Worm (Caenorhabditis elegans): ENCODE data around the gene R04D3.4.

Gene R04D3.4

ce11 chrX:13333835-13334234, 45.2 kb upstream of the R04D3.4 start, which contains the start of gene F46G10.4 (continued):
- TF ChIP-seq hlh-30 (tag; optimal IDR thresholded peaks at IDR 0.05; ENCODE audit: insufficient read depth) (peak; percentile 3), mxl-2 (GFP tag; conservative IDR thresholded peaks at IDR 0.05) (no peak), tra-1 (GFP tag; IDR thresholded peaks at IDR 0.05) (0 out of 2 replicates have a peak, but pooled peaks have one; percentile 29), rbr-2 (tag; optimal IDR thresholded peaks at IDR 0.05) (no peak), F44E2.7 (GFP tag; IDR thresholded peaks at IDR 0.05) (no peak), daf-12 (tag; optimal IDR thresholded peaks at IDR 0.05) (no peak), mdl-1 (tag; optimal IDR thresholded peaks at IDR 0.05) (peak in 1 of 2 experiments; percentile 41), ZK337.2 (GFP tag; IDR thresholded peaks at IDR 0.05) (no peak), T26A8.4 (GFP tag; IDR thresholded peaks at IDR 0.05) (no peak), aly-2 (tag; optimal IDR thresholded peaks at IDR 0.05) (no peak), ztf-7 (tag; optimal IDR thresholded peaks at IDR 0.05) (no peak), ztf-11 (tag; optimal IDR thresholded peaks at IDR 0.05) (no peak), mxl-3 (GFP tag; optimal IDR thresholded peaks at IDR 0.05) (peak; percentile 8), nhr-111 (GFP tag; optimal IDR thresholded peaks at IDR 0.05) (no peak), nhr-6 (tag; optimal IDR thresholded peaks at IDR 0.05) (no peak), nhr-77 (tag; optimal IDR thresholded peaks at IDR 0.05) (peak; percentile 61), saeg-2 (GFP tag; IDR thresholded peaks at IDR 0.05) (no peak), nhr-42 (GFP tag; IDR thresholded peaks at IDR 0.05) (no peak), D1046.2 (GFP tag; IDR thresholded peaks at IDR 0.05) (no peak), nhr-41 (GFP tag; IDR thresholded peaks at IDR 0.05) (no peak), dmd-8 (GFP tag; IDR thresholded peaks at IDR 0.05) (no peak), Y75B8A.6 (GFP tag; IDR thresholded peaks at IDR 0.05) (no peak), duxl-1 (tag; optimal IDR thresholded peaks at IDR 0.05; ENCODE audit: poor library complexity) (no peak), lin-15B (tag; optimal IDR thresholded peaks at IDR 0.05) (no peak), dmd-9 (GFP tag; IDR thresholded peaks at IDR 0.05) (no peak), unc-130 (GFP tag; optimal IDR thresholded peaks at IDR 0.05) (no peak), zip-11 (GFP tag; IDR thresholded peaks at IDR 0.05) (no peak), dve-1 (tag; optimal IDR thresholded peaks at IDR 0.05; ENCODE audit: insufficient read depth) (peak; percentile 50), nhr-11 (tag; optimal IDR thresholded peaks at IDR 0.05) (no peak), daf-19 (GFP tag; conservative IDR thresholded peaks at IDR 0.05) (no peak), gei-8 (GFP tag; optimal IDR thresholded peaks at IDR 0.05) (no peak), dmd-6 (GFP tag; IDR thresholded peaks at IDR 0.05) (peak; percentile 79), daf-16 (GFP tag; optimal IDR thresholded peaks at IDR 0.05) (no peak), daf-16 (tag; optimal IDR thresholded peaks at IDR 0.05) (peak; percentile 81), snpc-1.2 (GFP tag; IDR thresholded peaks at IDR 0.05) (no peak), lsy-2 (tag; optimal IDR thresholded peaks at IDR 0.05) (no peak), nhr-237 (tag; optimal IDR thresholded peaks at IDR 0.05) (no peak), ceh-62 (tag; optimal IDR thresholded peaks at IDR 0.05) (no peak), php-3 (GFP tag; IDR thresholded peaks at IDR 0.05) (0 out of 2 replicates have a peak, but pooled peaks have one; percentile 23), pqm-1 (tag; optimal IDR thresholded peaks at IDR 0.05) (peak; percentile 90)

- TF ChIP-seq nhr-237 (tag; optimal IDR thresholded peaks at IDR 0.05) (no peak), aha-1 (tag) (peak; percentile 40)
Measured at ce11 chrX:13331386-13331785, 42.8 kb upstream of the R04D3.4 start, which contains the start of gene sir-2.3. Gene sir-2.3, plus strand, starts transcription at chrX:13331686.

ce11 chrX:13328868-13329267, 40.3 kb upstream of the R04D3.4 start:
- peak; percentile 80 for TF ChIP-seq dve-1 (tag; optimal IDR thresholded peaks at IDR 0.05; ENCODE audit: insufficient read depth)
- no peak for TF ChIP-seq sdz-12 (GFP tag; optimal IDR thresholded peaks at IDR 0.05)
- TF ChIP-seq nhr-10 (tag; optimal IDR thresholded peaks at IDR 0.05): peak; percentile 46
- TF ChIP-seq dmd-9 (GFP tag; IDR thresholded peaks at IDR 0.05): no peak
- peak; percentile 92 for TF ChIP-seq hlh-11 (tag; optimal IDR thresholded peaks at IDR 0.05)
- peak; percentile 29; the same call in 1 of the 2 replicates for TF ChIP-seq tra-1 (GFP tag; IDR thresholded peaks at IDR 0.05)
- TF ChIP-seq nhr-11 (tag; optimal IDR thresholded peaks at IDR 0.05): peak; percentile 87
- peak; percentile 35 for TF ChIP-seq rbr-2 (tag; optimal IDR thresholded peaks at IDR 0.05)
- peak; percentile 49 for TF ChIP-seq aha-1 (tag)
- TF ChIP-seq unc-62 (GFP tag; optimal IDR thresholded peaks at IDR 0.05 in 1 of 2): peak in 1 of 2 experiments; percentile 99
- TF ChIP-seq unc-62 (tag; optimal IDR thresholded peaks at IDR 0.05): no peak
- TF ChIP-seq dpl-1 (GFP tag; optimal IDR thresholded peaks at IDR 0.05): peak; percentile 45
- TF ChIP-seq spr-1 (tag; optimal IDR thresholded peaks at IDR 0.05): no peak
- TF ChIP-seq nhr-102 (tag; optimal IDR thresholded peaks at IDR 0.05): no peak
- TF ChIP-seq aly-2 (tag; optimal IDR thresholded peaks at IDR 0.05): no peak
- peak; percentile 75 for TF ChIP-seq nhr-77 (tag; optimal IDR thresholded peaks at IDR 0.05)
- peak; percentile 39; the same call in 1 of the 2 replicates for TF ChIP-seq hmg-1.1 (GFP tag; IDR thresholded peaks at IDR 0.05)
- peak; percentile 73 for TF ChIP-seq php-3 (GFP tag; IDR thresholded peaks at IDR 0.05)

Data from whole organism, L4 larva.